Worm (Caenorhabditis elegans) whole organism, L4/young adult: ENCODE results near the gene F52D10.4.

ENCODE experiments used
- W03F9.2 ChIP-seq: fragments of 150-350 bp; optimal IDR thresholded peaks from 2 replicates; lab custom pipeline; 2014; ENCODE audit warnings: missing biosample characterization, missing genetic modification characterization
- dao-5 ChIP-seq: sonication (generic microtip); optimal IDR thresholded peaks from 2 replicates; lab custom pipeline; 2016; ENCODE audit warnings: missing genotype, missing genetic modification characterization, moderate library complexity, missing compliant biosample characterization
- him-1 ChIP-seq: sonication (generic microtip); optimal IDR thresholded peaks from 2 replicates; lab custom pipeline; 2016; ENCODE audit warnings: missing genotype, missing genetic modification reagents, missing genetic modification characterization, missing compliant biosample characterization

F52D10.4 gene

ce11 chrX:11617387-11617786, at the start of gene F52D10.4:
Gene F52D10.4, plus strand, starts transcription at chrX:11617470.
- TF ChIP-seq W03F9.2 (no peak), him-1 (tag; lab: Kevin White, UChicago) (no peak), dao-5 (tag; lab: Kevin White, UChicago) (no peak)

DNA sequence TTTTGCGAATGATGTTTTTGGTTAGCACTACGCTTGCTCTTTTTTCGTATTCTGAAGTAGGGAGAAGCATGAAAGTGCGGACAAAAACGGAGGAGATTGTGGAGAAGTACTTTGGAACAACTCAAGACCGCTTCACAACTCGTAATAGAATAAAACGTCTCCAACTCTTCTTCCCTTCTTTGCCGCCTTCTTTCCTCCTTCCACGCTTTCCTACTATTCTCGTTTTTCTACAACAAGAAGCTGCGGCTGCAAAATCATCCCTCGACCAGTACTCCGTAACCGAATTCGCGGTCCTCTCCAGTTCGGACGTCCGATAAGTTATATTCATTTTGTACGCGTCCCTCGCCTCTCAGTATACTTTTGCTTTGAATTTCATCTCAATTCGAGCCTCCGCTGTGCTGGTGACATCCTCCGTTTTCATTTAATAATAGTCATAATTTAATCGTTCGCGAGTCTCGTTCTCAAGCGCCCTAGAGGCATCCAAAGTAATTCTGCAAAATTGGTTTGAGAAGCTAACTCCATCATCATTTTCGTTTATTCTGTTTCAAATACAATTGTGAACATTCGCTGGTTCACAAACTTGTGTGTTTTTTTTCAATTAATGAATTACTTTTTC, 47.4 kb upstream of the F52D10.4 start:
- TF ChIP-seq him-1 (tag; lab: Kevin White, UChicago), result no peak
- TF ChIP-seq W03F9.2, result no peak
- TF ChIP-seq dao-5 (tag; lab: Kevin White, UChicago), result no peak

- TF ChIP-seq dao-5 (tag; lab: Kevin White, UChicago) (no peak), W03F9.2 (no peak), him-1 (tag; lab: Kevin White, UChicago) (no peak)
These were observed 45.6 kb upstream of the F52D10.4 start for ce11 chrX:11571714-11572113.

ce11 chrX:11572205-11572604, 45.1 kb upstream of the F52D10.4 start, which contains the start of gene frm-3:
Gene frm-3, plus strand, starts transcription at chrX:11572505.
- TF ChIP-seq dao-5 (tag; lab: Kevin White, UChicago), result no peak

DNA sequence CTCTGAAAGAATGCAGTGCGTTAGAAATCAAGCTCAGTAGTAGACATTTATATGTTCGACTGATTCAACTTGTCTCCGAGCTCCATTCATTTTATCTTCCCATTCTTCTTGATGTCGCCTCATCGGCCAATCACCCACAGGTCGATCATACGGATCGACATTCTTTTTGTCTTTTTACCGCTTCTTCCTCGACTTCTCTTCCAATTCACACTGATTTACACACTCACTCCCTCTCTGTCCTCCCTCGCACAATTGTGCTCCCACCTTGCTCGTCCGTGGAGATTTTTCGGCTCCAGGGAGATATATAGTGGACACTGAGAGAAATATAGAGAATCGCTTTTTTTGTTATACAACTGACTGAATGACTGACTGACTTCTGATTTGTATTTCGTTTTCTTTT, 43.1 kb upstream of the F52D10.4 start:
- TF ChIP-seq dao-5 (tag; lab: Kevin White, UChicago), result no peak
- no peak for TF ChIP-seq W03F9.2
- TF ChIP-seq him-1 (tag; lab: Kevin White, UChicago), result no peak

DNA sequence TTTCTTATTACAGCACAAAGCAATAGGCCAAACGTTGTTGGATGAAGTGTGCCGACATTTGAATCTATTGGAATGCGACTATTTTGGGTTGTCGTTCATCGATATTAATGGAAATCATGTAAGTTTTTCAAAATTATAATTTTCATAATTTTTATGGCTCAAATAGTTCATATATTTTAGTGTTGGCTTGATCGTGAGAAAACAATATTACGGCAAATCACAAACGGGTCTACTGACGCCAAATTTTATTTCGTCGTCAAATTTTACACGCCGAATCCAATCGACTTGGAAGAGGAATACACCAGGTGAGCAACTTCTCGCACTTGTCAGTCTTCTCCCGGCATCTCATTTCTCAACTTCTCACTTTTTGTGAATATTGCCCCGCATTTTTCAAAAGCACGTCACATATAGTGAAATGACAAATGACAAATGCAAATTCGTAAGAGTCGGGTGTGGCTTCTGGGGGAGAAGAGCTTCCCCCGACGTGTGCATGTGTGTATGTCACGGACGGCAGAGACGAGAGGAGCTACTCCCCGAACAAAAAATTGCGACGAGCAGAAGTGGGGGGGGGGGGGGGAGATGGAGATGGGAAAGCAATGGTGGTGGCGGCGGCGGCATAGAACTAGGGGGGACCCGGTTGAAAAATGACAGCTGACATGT, 40.7 kb upstream of the F52D10.4 start:
- TF ChIP-seq him-1 (tag; lab: Kevin White, UChicago), result no peak
- no peak for TF ChIP-seq dao-5 (tag; lab: Kevin White, UChicago)
- no peak for TF ChIP-seq W03F9.2

DNA sequence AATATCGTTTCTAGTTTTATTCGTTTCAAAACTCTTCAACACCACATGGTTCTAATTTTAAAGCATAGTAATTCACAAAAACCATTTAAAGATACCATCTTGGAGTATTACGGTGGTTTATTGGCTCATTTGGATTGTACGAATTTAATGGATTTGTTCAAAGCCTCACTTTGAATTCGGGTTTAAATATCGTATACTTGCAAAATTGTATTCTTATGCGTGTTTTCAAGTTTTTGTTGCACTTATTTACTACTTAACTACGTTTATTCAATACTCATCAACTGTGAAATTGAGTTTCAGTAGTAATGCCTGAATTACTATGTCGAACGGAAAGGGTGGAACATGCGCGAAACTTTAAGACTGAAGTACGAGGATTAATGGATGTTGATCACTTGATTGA, 31.9 kb upstream of the F52D10.4 start, which contains the start of gene abts-2:
Gene abts-2, plus strand, starts transcription at position 301 of the 400 bp plus-strand sequence.
- TF ChIP-seq dao-5 (tag; lab: Kevin White, UChicago), result no peak
- no peak for TF ChIP-seq him-1 (tag; lab: Kevin White, UChicago)
- no peak for TF ChIP-seq W03F9.2

- TF ChIP-seq W03F9.2 (no peak), dao-5 (tag; lab: Kevin White, UChicago) (no peak), him-1 (tag; lab: Kevin White, UChicago) (no peak)
These were observed 31.4 kb upstream of the F52D10.4 start for ce11 chrX:11585894-11586293.

- TF ChIP-seq him-1 (tag; lab: Kevin White, UChicago), result no peak
- no peak for TF ChIP-seq W03F9.2
- no peak for TF ChIP-seq dao-5 (tag; lab: Kevin White, UChicago)
These were observed 26.7 kb upstream of the F52D10.4 start for ce11 chrX:11590545-11590944.

DNA sequence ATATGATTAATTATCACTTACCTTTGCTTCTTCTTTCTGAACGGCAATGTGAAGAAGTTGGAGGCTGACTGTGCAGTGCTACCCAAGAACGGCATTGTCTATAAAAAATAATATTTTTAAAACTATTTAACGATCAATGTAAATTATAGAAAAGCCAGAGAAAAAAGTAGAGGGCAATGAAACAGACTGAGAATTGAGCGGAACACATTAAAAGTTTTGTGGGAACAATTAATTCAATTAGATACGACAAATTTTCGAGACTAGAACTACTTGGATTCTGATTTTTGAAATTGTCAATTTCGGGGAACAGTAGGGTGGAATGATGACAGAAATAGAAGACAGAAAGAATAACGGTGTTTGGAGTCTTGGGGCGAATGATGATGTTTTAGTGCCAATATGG, 25.6 kb upstream of the F52D10.4 start, which contains the start of gene F52D10.2:
Gene F52D10.2, minus strand, starts transcription at position 101 of the 400 bp plus-strand sequence.
- TF ChIP-seq him-1 (tag; lab: Kevin White, UChicago) (no peak), W03F9.2 (no peak), dao-5 (tag; lab: Kevin White, UChicago) (no peak)

- TF ChIP-seq him-1 (tag; lab: Kevin White, UChicago), result no peak
- TF ChIP-seq dao-5 (tag; lab: Kevin White, UChicago), result no peak
- no peak for TF ChIP-seq W03F9.2
These were observed 24.7 kb upstream of the F52D10.4 start for ce11 chrX:11592539-11592938.

DNA sequence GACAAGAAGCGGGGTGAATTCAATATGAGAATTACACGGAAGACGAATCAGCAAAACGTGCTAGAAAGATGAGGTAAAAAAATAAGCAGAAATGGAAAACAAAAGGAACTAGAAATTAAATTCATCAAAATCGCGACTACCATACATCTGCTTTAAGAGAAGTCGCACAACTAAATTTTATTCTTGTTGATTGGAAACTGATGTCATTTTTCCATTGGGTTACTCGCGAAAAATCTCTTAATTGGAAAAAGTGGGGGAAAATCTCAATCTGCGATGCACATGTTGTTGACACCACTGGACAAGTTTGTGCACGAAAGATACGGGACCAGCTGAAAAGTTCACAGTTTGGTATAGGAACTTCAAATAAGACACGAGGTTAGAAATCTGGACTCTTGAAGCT, 20.4 kb upstream of the F52D10.4 start:
- no peak for TF ChIP-seq dao-5 (tag; lab: Kevin White, UChicago)

- TF ChIP-seq W03F9.2 (no peak), dao-5 (tag; lab: Kevin White, UChicago) (no peak), him-1 (tag; lab: Kevin White, UChicago) (no peak)
These were observed 18.4 kb upstream of the F52D10.4 start for ce11 chrX:11598839-11599238.

DNA sequence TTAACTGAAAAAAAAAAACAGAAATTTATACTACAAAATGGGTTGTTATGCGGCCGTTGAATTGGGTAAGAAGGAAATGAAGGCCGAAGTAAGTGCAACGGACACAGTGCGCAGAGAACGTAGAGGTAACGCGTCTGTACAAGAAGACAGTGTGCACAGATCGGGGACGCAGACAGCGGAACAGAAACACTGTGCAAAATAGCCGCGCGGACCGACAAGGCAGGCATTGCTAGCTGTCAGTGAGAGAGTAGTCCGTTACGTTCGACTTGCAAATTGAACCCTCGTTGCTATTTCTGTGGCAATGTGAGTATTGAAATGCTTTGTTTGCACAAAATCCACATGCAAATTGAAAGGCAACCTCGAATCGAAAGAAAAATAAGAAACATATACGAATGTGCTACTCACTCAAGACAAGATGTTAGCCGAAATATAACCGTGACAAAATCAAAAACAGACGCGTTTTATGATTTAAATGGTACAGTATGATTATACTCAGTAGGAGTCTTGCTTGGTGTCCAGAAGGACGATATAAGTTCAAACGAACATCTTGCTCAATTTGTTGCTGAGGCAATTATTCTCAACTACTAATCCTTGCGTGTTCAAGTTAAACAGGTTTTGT, 16.7 kb upstream of the F52D10.4 start:
- TF ChIP-seq him-1 (tag; lab: Kevin White, UChicago), result no peak
- TF ChIP-seq W03F9.2, result no peak
- no peak for TF ChIP-seq dao-5 (tag; lab: Kevin White, UChicago)
